Worm (Caenorhabditis elegans) whole organism, L4/young adult: ENCODE data around the gene F43E2.1.

Experiments used
- W03F9.2 ChIP-seq: fragments of 150-350 bp; optimal IDR thresholded peaks from 2 replicates; lab custom pipeline; 2014; ENCODE audit warnings: missing biosample characterization, missing genetic modification characterization
- him-1 ChIP-seq: sonication (generic microtip); optimal IDR thresholded peaks from 2 replicates; lab custom pipeline; 2016; ENCODE audit warnings: missing genotype, missing genetic modification reagents, missing genetic modification characterization, missing compliant biosample characterization

DNA sequence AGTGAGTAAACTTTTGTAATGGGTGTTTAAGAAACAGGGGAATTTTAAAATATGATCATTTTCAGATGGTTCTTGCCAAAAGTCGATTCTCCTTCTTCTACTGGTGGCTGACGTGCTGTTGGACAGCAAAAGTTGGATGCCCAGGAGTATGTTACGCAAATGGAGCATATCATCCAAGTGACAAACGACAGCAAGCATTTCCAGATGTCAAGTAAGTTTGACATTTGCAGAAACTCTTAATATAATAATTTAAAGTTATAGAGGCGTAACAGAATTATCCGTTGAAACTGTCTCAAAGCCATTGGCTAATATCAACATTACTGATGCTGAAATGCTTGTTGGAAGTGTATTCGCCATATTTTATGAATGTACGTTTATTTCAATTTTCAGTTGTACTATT is 27.0 kb upstream of the F43E2.1 start:
- TF ChIP-seq him-1 (tag; lab: Kevin White, UChicago) (no peak), W03F9.2 (tag; lab: Kevin White, UChicago) (no peak)
